Worm (Caenorhabditis elegans) whole organism, late embryonic: ENCODE measurements around the gene sri-65.

Experiments used
- C38D4.7 ChIP-seq: fragments of 200-800 bp; sonication (Bioruptor generic); optimal IDR thresholded peaks from 2 replicates; lab custom pipeline; 2018; ENCODE audit warnings: mild to moderate bottlenecking, missing genetic modification characterization, moderate library complexity, missing compliant biosample characterization
- F13H6.1 ChIP-seq: sonication (generic microtip); optimal IDR thresholded peaks from 2 replicates; lab custom pipeline; 2016; ENCODE audit warnings: missing genetic modification characterization, missing compliant biosample characterization
- K09A11.1 ChIP-seq: sonication (generic microtip); optimal IDR thresholded peaks from 2 replicates; lab custom pipeline; 2017; ENCODE audit warnings: antibody characterized with exemption, mild to moderate bottlenecking, missing genetic modification characterization, missing compliant biosample characterization; ENCODE audit not compliant: insufficient read depth
- Y22D7AL.16 ChIP-seq: sonication (generic microtip); optimal IDR thresholded peaks from 2 replicates; lab custom pipeline; 2016; ENCODE audit warnings: missing genetic modification characterization, missing compliant biosample characterization
- ama-1 ChIP-seq: fragments of 150-350 bp; optimal IDR thresholded peaks from 2 replicates; lab custom pipeline; 2014
- ceh-18 ChIP-seq: sonication (generic microtip); optimal IDR thresholded peaks from 2 replicates; lab custom pipeline; 2016; ENCODE audit warnings: missing genetic modification characterization, missing compliant biosample characterization
- ceh-22 ChIP-seq: sonication (generic microtip); optimal IDR thresholded peaks from 2 replicates; lab custom pipeline; 2017; ENCODE audit warnings: missing biosample characterization, missing genetic modification characterization
- ceh-31 ChIP-seq: sonication (generic microtip); optimal IDR thresholded peaks from 2 replicates; lab custom pipeline; 2016; ENCODE audit warnings: missing genetic modification characterization, missing compliant biosample characterization
- ceh-45 ChIP-seq: fragments of 200-800 bp; sonication (Bioruptor generic); IDR thresholded peaks from 2 replicates; pipeline ENCODE4 v1.3.6; 2022; ENCODE audit warnings: missing genetic modification reagents, missing genetic modification characterization, missing compliant biosample characterization
- che-1 ChIP-seq: sonication (generic microtip); optimal IDR thresholded peaks from 2 replicates; lab custom pipeline; 2016; ENCODE audit warnings: mild to moderate bottlenecking, missing genetic modification characterization, missing compliant biosample characterization
- fkh-10 ChIP-seq: fragments of 150-350 bp; optimal IDR thresholded peaks from 2 replicates; lab custom pipeline; 2014; ENCODE audit warnings: missing biosample characterization, missing genetic modification reagents, missing genetic modification characterization
- gmeb-2 ChIP-seq: sonication (generic microtip); optimal IDR thresholded peaks from 2 replicates; lab custom pipeline; 2016; ENCODE audit warnings: missing genetic modification characterization, inconsistent platforms, missing compliant biosample characterization
- hlh-30 ChIP-seq: sonication (generic microtip); optimal IDR thresholded peaks from 2 replicates; lab custom pipeline; 2017; ENCODE audit warnings: antibody characterized with exemption, missing genetic modification characterization, missing compliant biosample characterization; ENCODE audit not compliant: insufficient read depth
- hlh-6 ChIP-seq: sonication (generic microtip); optimal IDR thresholded peaks from 2 replicates; lab custom pipeline; 2016; ENCODE audit warnings: missing genotype, missing genetic modification characterization, missing compliant biosample characterization
- lim-6 ChIP-seq: sonication (generic microtip); optimal IDR thresholded peaks from 2 replicates; lab custom pipeline; 2016; ENCODE audit warnings: missing genetic modification characterization, missing compliant biosample characterization
- lin-11 ChIP-seq: fragments of 200-800 bp; sonication (Bioruptor generic); optimal IDR thresholded peaks from 2 replicates; lab custom pipeline; 2018; ENCODE audit warnings: mild to moderate bottlenecking, missing genetic modification characterization, missing compliant biosample characterization
- madf-2 ChIP-seq: sonication (generic microtip); optimal IDR thresholded peaks from 2 replicates; lab custom pipeline; 2017; ENCODE audit warnings: missing genetic modification characterization, missing compliant biosample characterization
- nfya-1 ChIP-seq: sonication (generic microtip); optimal IDR thresholded peaks from 2 replicates; lab custom pipeline; 2017; ENCODE audit warnings: missing genetic modification characterization, mild to moderate bottlenecking, missing compliant biosample characterization, antibody characterized with exemption, moderate library complexity
- nhr-11 ChIP-seq: fragments of 150-350 bp; optimal IDR thresholded peaks from 2 replicates; lab custom pipeline; 2014; ENCODE audit warnings: missing biosample characterization, missing genetic modification characterization
- odd-2 ChIP-seq: sonication (generic microtip); optimal IDR thresholded peaks from 2 replicates; lab custom pipeline; 2017; ENCODE audit warnings: antibody characterized with exemption, mild to moderate bottlenecking, missing genetic modification characterization, missing compliant biosample characterization
- pag-3 ChIP-seq: sonication (generic microtip); optimal IDR thresholded peaks from 2 replicates; lab custom pipeline; 2016; ENCODE audit warnings: missing compliant biosample characterization, missing genetic modification characterization, borderline replicate concordance
- pax-1 ChIP-seq: fragments of 150-350 bp; optimal IDR thresholded peaks from 2 replicates; lab custom pipeline; 2014; ENCODE audit warnings: missing biosample characterization, missing genetic modification characterization
- pha-2 ChIP-seq: sonication (generic microtip); optimal IDR thresholded peaks from 2 replicates; lab custom pipeline; 2017; ENCODE audit warnings: mild to moderate bottlenecking, missing genetic modification characterization, missing compliant biosample characterization
- pros-1 ChIP-seq: fragments of 150-350 bp; optimal IDR thresholded peaks from 2 replicates; lab custom pipeline; 2014; ENCODE audit warnings: missing biosample characterization, missing genetic modification reagents, missing genetic modification characterization
- ref-2 ChIP-seq: sonication (generic microtip); optimal IDR thresholded peaks from 2 replicates; lab custom pipeline; 2016; ENCODE audit warnings: missing genetic modification characterization, missing compliant biosample characterization
- rnt-1 ChIP-seq: sonication (generic microtip); optimal IDR thresholded peaks from 2 replicates; lab custom pipeline; 2016; ENCODE audit warnings: missing genetic modification characterization, missing compliant biosample characterization
- sdc-2 ChIP-seq: sonication (generic microtip); optimal IDR thresholded peaks from 2 replicates; lab custom pipeline; 2016; ENCODE audit warnings: missing genotype, missing genetic modification characterization, missing compliant biosample characterization
- sox-4 ChIP-seq: sonication (generic microtip); optimal IDR thresholded peaks from 2 replicates; lab custom pipeline; 2017; ENCODE audit warnings: mild to moderate bottlenecking, missing genetic modification characterization, inconsistent platforms, missing compliant biosample characterization
- unc-42 ChIP-seq: sonication (generic microtip); optimal IDR thresholded peaks from 2 replicates; lab custom pipeline; 2016; ENCODE audit warnings: missing genotype, missing genetic modification characterization, missing compliant biosample characterization
- ztf-16 ChIP-seq: sonication (generic microtip); optimal IDR thresholded peaks from 2 replicates; lab custom pipeline; 2017; ENCODE audit warnings: missing genetic modification characterization, missing compliant biosample characterization

The sri-65 gene

ce11 chrV:16354675-16355074, 33.5 kb downstream of the sri-65 start:
- TF ChIP-seq pha-2 (tag; lab: Kevin White, UChicago) (no peak), unc-42 (tag; lab: Kevin White, UChicago) (no peak), C38D4.7 (GFP tag; lab: Kevin White, UChicago) (no peak), madf-2 (tag; lab: Kevin White, UChicago) (no peak), hlh-30 (tag; lab: Kevin White, UChicago) (no peak), Y22D7AL.16 (tag; lab: Kevin White, UChicago) (no peak), pros-1 (tag; lab: Kevin White, UChicago) (no peak), fkh-10 (GFP tag; lab: Kevin White, UChicago) (no peak), ceh-31 (tag; lab: Kevin White, UChicago) (no peak)
- TF ChIP-seq, all 69 proteins: peak for 0

ce11 chrV:16352282-16352681, 35.9 kb downstream of the sri-65 start:
- no peak for TF ChIP-seq hlh-6 (tag; lab: Kevin White, UChicago)
- TF ChIP-seq gmeb-2 (tag; lab: Kevin White, UChicago): no peak
- peak; percentile 49 for TF ChIP-seq ceh-18
- TF ChIP-seq nfya-1 (tag; lab: Kevin White, UChicago): peak; percentile 32

ce11 chrV:16351757-16352156, 36.4 kb downstream of the sri-65 start:
- TF ChIP-seq ceh-45 (no peak), che-1 (tag; lab: Kevin White, UChicago) (no peak), ceh-31 (tag; lab: Kevin White, UChicago) (no peak), pax-1 (tag; lab: Kevin White, UChicago) (no peak), ama-1 (lab: Kevin White, UChicago) (no peak), sdc-2 (tag; lab: Kevin White, UChicago) (no peak), lin-11 (tag; lab: Kevin White, UChicago) (no peak), K09A11.1 (tag; lab: Kevin White, UChicago) (no peak), pag-3 (tag; lab: Kevin White, UChicago) (no peak)

- peak; percentile 29 for TF ChIP-seq ceh-31 (tag; lab: Kevin White, UChicago)
- peak; percentile 17 for TF ChIP-seq unc-42 (tag; lab: Kevin White, UChicago)
- TF ChIP-seq lim-6 (tag; lab: Kevin White, UChicago): no peak
- no peak for TF ChIP-seq ztf-16 (tag; lab: Kevin White, UChicago)
- peak; percentile 49 for TF ChIP-seq ceh-18
- peak; percentile 71 for TF ChIP-seq nfya-1 (tag; lab: Kevin White, UChicago)
- no peak for TF ChIP-seq F13H6.1
- peak; percentile 37 for TF ChIP-seq rnt-1 (tag; lab: Kevin White, UChicago)
- TF ChIP-seq sdc-2 (tag; lab: Kevin White, UChicago): no peak
- no peak for TF ChIP-seq C38D4.7 (GFP tag; lab: Kevin White, UChicago)
These were observed 37.3 kb downstream of the sri-65 start for ce11 chrV:16350775-16351378.

DNA sequence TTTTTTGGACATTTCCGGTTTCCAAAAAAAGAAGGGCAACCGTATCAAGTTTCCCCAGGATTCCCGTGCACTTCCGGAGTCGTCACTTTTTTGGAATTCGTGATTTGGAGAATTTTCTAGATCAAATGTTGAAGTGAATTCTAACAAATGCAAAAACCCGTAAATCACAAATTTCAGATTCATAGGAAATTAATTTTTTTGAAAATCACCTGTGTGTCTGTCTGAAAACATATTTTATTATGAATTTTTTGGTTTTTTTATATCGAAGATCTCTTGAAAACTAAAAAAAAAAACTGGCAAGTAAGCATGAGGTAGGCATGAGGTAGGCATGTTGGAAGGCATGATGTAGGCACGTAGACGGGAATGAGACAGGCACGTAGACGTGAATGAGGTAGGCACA, 38.1 kb downstream of the sri-65 start:
- TF ChIP-seq ref-2: no peak
- no peak for TF ChIP-seq sox-4 (tag; lab: Kevin White, UChicago)
- TF ChIP-seq hlh-6 (tag; lab: Kevin White, UChicago): no peak
- TF ChIP-seq odd-2 (tag; lab: Kevin White, UChicago): no peak
- no peak for TF ChIP-seq ztf-16 (tag; lab: Kevin White, UChicago)
- no peak for TF ChIP-seq unc-42 (tag; lab: Kevin White, UChicago)
- TF ChIP-seq ceh-22 (tag; lab: Kevin White, UChicago): no peak
- no peak for TF ChIP-seq pag-3 (tag; lab: Kevin White, UChicago)
- no peak for TF ChIP-seq nhr-11 (tag; lab: Kevin White, UChicago)
